Fruit fly (Drosophila melanogaster) whole organism, embryonic: ENCODE data around the gene Cpr65Az.

Experiments used
- Asciz ChIP-seq: fragments of 200-800 bp; sonication (Bioruptor generic); optimal IDR thresholded peaks from 2 replicates; lab custom pipeline; 2017; ENCODE audit warnings: missing biosample characterization, mild to moderate bottlenecking, missing genetic modification characterization, missing genetic modification reagents
- Awh ChIP-seq: fragments of 200-800 bp; sonication (Bioruptor generic); IDR thresholded peaks from 2 replicates; pipeline ENCODE4, ENCODE4 v1.3.6; 2022; ENCODE audit warnings: missing biosample characterization, missing genetic modification characterization
- CG10267 ChIP-seq: fragments of 200-800 bp; sonication (Bioruptor generic); optimal IDR thresholded peaks from 2 replicates; lab custom pipeline; 2018; ENCODE audit warnings: missing biosample characterization, mild to moderate bottlenecking, missing genetic modification characterization, moderate library complexity
- CG10321 ChIP-seq: fragments of 200-800 bp; sonication (Bioruptor generic); IDR thresholded peaks from 2 replicates; pipeline ENCODE4 v1.3.6; 2022; ENCODE audit warnings: missing biosample characterization, missing genetic modification characterization
- CG10366 ChIP-seq: fragments of 200-800 bp; sonication (Bioruptor generic); IDR thresholded peaks from 2 replicates; pipeline ENCODE4 v1.3.6; 2022; ENCODE audit warnings: missing biosample characterization, missing genetic modification characterization
- CG10654 ChIP-seq: fragments of 200-800 bp; sonication (Bioruptor generic); optimal IDR thresholded peaks from 2 replicates; lab custom pipeline; 2016; ENCODE audit warnings: missing biosample characterization, missing genetic modification characterization
- CG10959 ChIP-seq: fragments of 200-800 bp; sonication (Bioruptor generic); IDR thresholded peaks from 2 replicates; pipeline ENCODE4 v1.3.6; 2022; ENCODE audit warnings: missing biosample characterization, missing genetic modification characterization
- CG11504 ChIP-seq: fragments of 200-800 bp; sonication (Bioruptor generic); optimal IDR thresholded peaks from 3 replicates; lab custom pipeline; 2019; ENCODE audit warnings: missing biosample characterization, mild to moderate bottlenecking, missing genetic modification characterization, moderate library complexity
- CG12299 ChIP-seq: fragments of 200-800 bp; sonication (Bioruptor generic); optimal IDR thresholded peaks from 2 replicates; lab custom pipeline; 2018; ENCODE audit warnings: missing biosample characterization, mild to moderate bottlenecking, missing genetic modification characterization
- CG13287 ChIP-seq: fragments of 200-800 bp; sonication (Bioruptor generic); IDR thresholded peaks from 2 replicates; pipeline ENCODE4 v1.3.6; 2022; ENCODE audit warnings: missing biosample characterization, missing genetic modification characterization; ENCODE audit not compliant: partially characterized antibody
- CG13296 ChIP-seq: fragments of 200-800 bp; sonication (Bioruptor generic); optimal IDR thresholded peaks from 3 replicates; lab custom pipeline; 2018; ENCODE audit warnings: missing biosample characterization, mild to moderate bottlenecking, missing genetic modification characterization
- CG14050 ChIP-seq: fragments of 200-800 bp; sonication (Bioruptor generic); IDR thresholded peaks from 3 replicates; pipeline ENCODE4 v1.3.6; 2022; ENCODE audit warnings: missing biosample characterization, missing genetic modification characterization
- CG14667 ChIP-seq: fragments of 200-800 bp; sonication (Bioruptor generic); IDR thresholded peaks from 2 replicates; pipeline ENCODE4 v1.3.6; 2022; ENCODE audit warnings: missing biosample characterization, missing genetic modification characterization
- CG15011 ChIP-seq: fragments of 200-800 bp; sonication (Bioruptor generic); optimal IDR thresholded peaks from 3 replicates; lab custom pipeline; 2018; ENCODE audit warnings: missing biosample characterization, mild to moderate bottlenecking, missing genetic modification characterization
- CG17328 ChIP-seq: fragments of 200-800 bp; sonication (Bioruptor generic); IDR thresholded peaks from 2 replicates; pipeline ENCODE4 v1.3.6; 2022; ENCODE audit warnings: missing biosample characterization, missing genetic modification characterization
- CG3838 ChIP-seq: fragments of 200-800 bp; sonication (Bioruptor generic); optimal IDR thresholded peaks from 3 replicates; lab custom pipeline; 2016; ENCODE audit warnings: missing biosample characterization, missing genetic modification characterization
- CG3847 ChIP-seq: fragments of 200-800 bp; sonication (Bioruptor generic); IDR thresholded peaks from 2 replicates; pipeline ENCODE4 v1.3.6; 2022; ENCODE audit warnings: missing biosample characterization, missing genetic modification characterization
- CG4360 ChIP-seq: fragments of 200-800 bp; sonication (Bioruptor generic); IDR thresholded peaks from 2 replicates; pipeline ENCODE4 v1.3.6; 2022; ENCODE audit warnings: missing biosample characterization, missing genetic modification characterization
- CG4617 ChIP-seq: fragments of 200-800 bp; sonication (Bioruptor generic); optimal IDR thresholded peaks from 3 replicates; lab custom pipeline; 2016; ENCODE audit warnings: missing biosample characterization, missing genetic modification characterization, borderline replicate concordance
- CG6683 ChIP-seq: fragments of 200-800 bp; sonication (Bioruptor generic); optimal IDR thresholded peaks from 2 replicates; lab custom pipeline; 2017; ENCODE audit warnings: missing biosample characterization, mild to moderate bottlenecking, missing genetic modification characterization, missing genetic modification reagents
- CG6765 ChIP-seq: fragments of 200-800 bp; sonication (Bioruptor generic); optimal IDR thresholded peaks from 3 replicates; lab custom pipeline; 2017; ENCODE audit warnings: missing biosample characterization, mild to moderate bottlenecking, missing genetic modification characterization
- CG7271 ChIP-seq: fragments of 200-800 bp; sonication (Bioruptor generic); optimal IDR thresholded peaks from 2 replicates; lab custom pipeline; 2018; ENCODE audit warnings: missing biosample characterization, mild to moderate bottlenecking, missing genetic modification characterization, moderate library complexity
- CG7987 ChIP-seq: fragments of 200-800 bp; sonication (Bioruptor generic); optimal IDR thresholded peaks from 2 replicates; lab custom pipeline; 2018; ENCODE audit warnings: missing biosample characterization, mild to moderate bottlenecking, missing genetic modification characterization, moderate library complexity
- CG8281 ChIP-seq: fragments of 200-800 bp; sonication (Bioruptor generic); optimal IDR thresholded peaks from 2 replicates; lab custom pipeline; 2018; ENCODE audit warnings: missing biosample characterization, mild to moderate bottlenecking, missing genetic modification characterization, moderate library complexity
- CG8359 ChIP-seq: fragments of 200-800 bp; sonication (Bioruptor generic); optimal IDR thresholded peaks from 2 replicates; lab custom pipeline; 2017; ENCODE audit warnings: missing biosample characterization, mild to moderate bottlenecking, missing genetic modification characterization, borderline replicate concordance
- Fer1 ChIP-seq: fragments of 200-800 bp; sonication (Bioruptor generic); optimal IDR thresholded peaks from 2 replicates; lab custom pipeline; 2017; ENCODE audit warnings: missing biosample characterization, mild to moderate bottlenecking, missing genetic modification characterization
- H15 ChIP-seq: fragments of 200-800 bp; sonication (Bioruptor generic); IDR thresholded peaks from 3 replicates; pipeline ENCODE4 v1.3.6; 2022; ENCODE audit warnings: missing biosample characterization, missing genetic modification characterization
- Hr51 ChIP-seq, 2 experiments: fragments of 200-800 bp; sonication (Bioruptor generic); optimal IDR thresholded peaks; 2 replicates in 1 of 2; 3 replicates in 1 of 2; lab custom pipeline; 2016 to 2018; ENCODE audit warnings: missing biosample characterization in 2 of 2, missing genetic modification characterization in 2 of 2, mild to moderate bottlenecking in 1 of 2, moderate library complexity in 1 of 2
- MBD-R2 ChIP-seq: fragments of 200-800 bp; sonication (Bioruptor generic); IDR thresholded peaks from 2 replicates; pipeline ENCODE4 v1.3.6; 2022; ENCODE audit warnings: missing biosample characterization, missing genetic modification characterization
- Mad ChIP-seq: fragments of 200-800 bp; sonication (Bioruptor generic); optimal IDR thresholded peaks from 2 replicates; lab custom pipeline; 2016; ENCODE audit warnings: missing biosample characterization, missing genetic modification characterization
- NK7.1 ChIP-seq: fragments of 200-800 bp; sonication (Bioruptor generic); optimal IDR thresholded peaks from 3 replicates; lab custom pipeline; 2016; ENCODE audit warnings: missing biosample characterization, missing genetic modification characterization
- Neu2 ChIP-seq: fragments of 200-800 bp; sonication (Bioruptor generic); optimal IDR thresholded peaks from 3 replicates; lab custom pipeline; 2016; ENCODE audit warnings: missing biosample characterization, missing genetic modification characterization, borderline replicate concordance
- Nf-YB ChIP-seq: fragments of 200-800 bp; sonication (Bioruptor generic); optimal IDR thresholded peaks from 3 replicates; lab custom pipeline; 2019; ENCODE audit warnings: missing biosample characterization, mild to moderate bottlenecking, missing genetic modification characterization, moderate library complexity
- Pdp1 ChIP-seq, 2 experiments: fragments of 200-800 bp; sonication (Bioruptor generic); optimal IDR thresholded peaks; 3 replicates each; lab custom pipeline; 2016; ENCODE audit warnings: missing biosample characterization in 2 of 2, missing genetic modification characterization in 2 of 2, mild to moderate bottlenecking in 1 of 2, moderate library complexity in 1 of 2
- Ravus ChIP-seq: fragments of 200-800 bp; sonication (Bioruptor generic); IDR thresholded peaks from 2 replicates; pipeline ENCODE4 v1.3.6; 2022; ENCODE audit warnings: missing biosample characterization, missing genetic modification characterization
- Rfx ChIP-seq: fragments of 200-800 bp; sonication (Bioruptor generic); IDR thresholded peaks from 2 replicates; pipeline ENCODE4 v1.3.6; 2022; ENCODE audit warnings: missing biosample characterization, missing genetic modification characterization
- ato ChIP-seq: fragments of 200-800 bp; sonication (Bioruptor generic); IDR thresholded peaks from 2 replicates; pipeline ENCODE4 v1.3.6; 2022; ENCODE audit warnings: missing biosample characterization, missing genetic modification characterization; ENCODE audit not compliant: partially characterized antibody
- az2 ChIP-seq: fragments of 200-800 bp; sonication (Bioruptor generic); optimal IDR thresholded peaks from 3 replicates; lab custom pipeline; 2016; ENCODE audit warnings: missing biosample characterization, missing genetic modification characterization
- btn ChIP-seq: fragments of 200-800 bp; sonication (Bioruptor generic); optimal IDR thresholded peaks from 2 replicates; lab custom pipeline; 2016; ENCODE audit warnings: missing biosample characterization, missing genetic modification characterization
- cas ChIP-seq: fragments of 200-800 bp; sonication (Bioruptor generic); IDR thresholded peaks from 2 replicates; pipeline ENCODE4 v1.3.6; 2022; ENCODE audit warnings: missing biosample characterization, missing genetic modification characterization
- danr ChIP-seq: fragments of 200-800 bp; sonication (Bioruptor generic); IDR thresholded peaks from 2 replicates; pipeline ENCODE4 v1.3.6; 2022; ENCODE audit warnings: missing biosample characterization, missing genetic modification characterization
- en ChIP-seq: fragments of 200-800 bp; sonication (Bioruptor generic); optimal IDR thresholded peaks from 2 replicates; lab custom pipeline; 2016; ENCODE audit warnings: missing biosample characterization, missing genetic modification characterization
- h ChIP-seq: fragments of >200 bp; optimal IDR thresholded peaks from 2 replicates; lab custom pipeline; 2017
- inv ChIP-seq: fragments of 200-800 bp; sonication (Bioruptor generic); IDR thresholded peaks from 2 replicates; pipeline ENCODE4 v1.3.6; 2022; ENCODE audit warnings: missing biosample characterization, missing genetic modification characterization; ENCODE audit not compliant: partially characterized antibody
- jumu ChIP-seq: fragments of 200-800 bp; sonication (Bioruptor generic); optimal IDR thresholded peaks from 3 replicates; lab custom pipeline; 2016; ENCODE audit warnings: missing biosample characterization, missing genetic modification characterization
- psq ChIP-seq: fragments of 200-800 bp; sonication (Bioruptor generic); optimal IDR thresholded peaks from 2 replicates; lab custom pipeline; 2017; ENCODE audit warnings: missing biosample characterization, missing genetic modification characterization
- rib ChIP-seq: fragments of 200-800 bp; sonication (Bioruptor generic); IDR thresholded peaks from 2 replicates; pipeline ENCODE4 v1.3.6; 2022; ENCODE audit warnings: missing biosample characterization, missing genetic modification characterization
- schlank ChIP-seq: fragments of 200-800 bp; sonication (Bioruptor generic); optimal IDR thresholded peaks from 2 replicates; lab custom pipeline; 2018; ENCODE audit warnings: missing biosample characterization, mild to moderate bottlenecking, missing genetic modification characterization
- so ChIP-seq: fragments of 200-800 bp; sonication (Bioruptor generic); IDR thresholded peaks from 3 replicates; pipeline ENCODE4 v1.3.6; 2022; ENCODE audit warnings: missing biosample characterization, missing genetic modification characterization
- sug ChIP-seq: fragments of 200-800 bp; optimal IDR thresholded peaks from 2 replicates; lab custom pipeline; 2019; ENCODE audit warnings: missing biosample characterization, mild to moderate bottlenecking, missing genetic modification characterization, moderate library complexity
- wdn ChIP-seq: fragments of 200-800 bp; sonication (Bioruptor generic); IDR thresholded peaks from 2 replicates; pipeline ENCODE4 v1.3.6; 2022; ENCODE audit warnings: missing biosample characterization, missing genetic modification characterization

Cpr65Az gene

DNA sequence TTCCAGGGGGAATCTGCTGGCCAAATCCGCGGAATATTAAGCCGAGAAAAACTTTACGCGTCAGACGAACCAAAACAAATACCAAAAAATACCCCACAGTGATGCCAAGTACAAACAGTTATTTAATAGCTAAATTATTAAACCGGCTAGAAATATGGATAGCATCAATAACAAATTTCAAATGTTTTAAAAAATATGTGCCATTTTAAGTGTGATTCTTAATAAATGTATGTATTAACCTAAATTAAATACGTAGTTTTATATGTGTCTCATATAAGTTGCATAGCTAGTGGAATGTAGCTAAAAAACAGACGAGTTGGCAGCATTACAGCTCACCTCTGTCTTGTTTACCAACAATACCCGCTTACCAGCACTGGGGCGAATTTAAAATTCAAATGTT, 21.2 kb downstream of the Cpr65Az start, which contains the start of gene CG10274 (continued):
- TF ChIP-seq Nf-YB (GFP tag; lab: Kevin White, UChicago) (peak; percentile 46), cas (GFP tag; lab: Robert Waterston, UW) (no peak), CG10267 (tag; lab: Kevin White, UChicago) (peak; percentile 98), Neu2 (GFP tag; lab: Kevin White, UChicago) (no peak), CG12299 (tag; lab: Kevin White, UChicago) (peak; percentile 19), CG4360 (GFP tag; lab: Robert Waterston, UW) (no peak), Rfx (GFP tag; lab: Robert Waterston, UW) (peak; percentile 86), btn (GFP tag; lab: Kevin White, UChicago) (no peak), CG13287 (GFP tag; lab: Robert Waterston, UW) (no peak; the same call in 1 of the 2 replicates), Ravus (GFP tag; lab: Robert Waterston, UW) (no peak), CG6765 (GFP tag; lab: Kevin White, UChicago) (peak; percentile 43), Pdp1 (GFP tag; optimal IDR thresholded peaks at IDR 0.05; lab: Kevin White, UChicago) (peak in 1 of 2 experiments; percentile 67), CG11504 (no peak), H15 (GFP tag; lab: Robert Waterston, UW) (peak; percentile 47; the same call in 1 of the 3 replicates), rib (GFP tag; lab: Robert Waterston, UW) (0 out of 2 replicates have a peak, but pooled peaks have one; percentile 31), Mad (peak; percentile 69), Asciz (GFP tag; lab: Kevin White, UChicago) (no peak), danr (GFP tag; lab: Robert Waterston, UW) (no peak), CG6683 (peak; percentile 39), CG14050 (GFP tag; lab: Robert Waterston, UW) (peak; percentile 34; the same call in 1 of the 3 replicates), CG10654 (GFP tag; lab: Kevin White, UChicago) (peak; percentile 68), CG15011 (GFP tag; lab: Kevin White, UChicago) (no peak), CG10366 (GFP tag; lab: Robert Waterston, UW) (peak; percentile 50), schlank (no peak), Hr51 (GFP tag; optimal IDR thresholded peaks at IDR 0.05; lab: Kevin White, UChicago) (peak in 1 of 2 experiments; percentile 50), CG13296 (GFP tag; lab: Kevin White, UChicago) (no peak), MBD-R2 (GFP tag; lab: Robert Waterston, UW) (peak; percentile 89), CG17328 (GFP tag; lab: Robert Waterston, UW) (peak; percentile 49; the same call in 1 of the 2 replicates), CG10959 (0 out of 2 replicates have a peak, but pooled peaks have one; percentile 24), NK7.1 (no peak), CG7271 (tag; lab: Kevin White, UChicago) (peak; percentile 33), en (GFP tag; lab: Kevin White, UChicago) (no peak), CG8281 (no peak), sug (tag; lab: Kevin White, UChicago) (peak; percentile 84), psq (GFP tag; lab: Kevin White, UChicago) (no peak), Fer1 (GFP tag; lab: Kevin White, UChicago) (peak; percentile 79), Awh (GFP tag; lab: Robert Waterston, UW) (no peak), ato (GFP tag; lab: Robert Waterston, UW) (no peak), so (0 out of 3 replicates have a peak, but pooled peaks have one; percentile 13), jumu (GFP tag; lab: Kevin White, UChicago) (peak; percentile 64), CG4617 (peak; percentile 84), inv (no peak), CG7987 (GFP tag; lab: Kevin White, UChicago) (peak; percentile 1), h (lab: Kevin White, UChicago) (no peak), CG3838 (GFP tag; lab: Kevin White, UChicago) (peak; percentile 50), wdn (peak; percentile 40; the same call in 1 of the 2 replicates), az2 (peak; percentile 79), CG3847 (peak; percentile 78), CG8359 (no peak), CG10321 (GFP tag; lab: Robert Waterston, UW) (no peak), CG14667 (peak; percentile 39)
